Fruit fly (Drosophila melanogaster): ENCODE data around the gene CG14535.

DNA sequence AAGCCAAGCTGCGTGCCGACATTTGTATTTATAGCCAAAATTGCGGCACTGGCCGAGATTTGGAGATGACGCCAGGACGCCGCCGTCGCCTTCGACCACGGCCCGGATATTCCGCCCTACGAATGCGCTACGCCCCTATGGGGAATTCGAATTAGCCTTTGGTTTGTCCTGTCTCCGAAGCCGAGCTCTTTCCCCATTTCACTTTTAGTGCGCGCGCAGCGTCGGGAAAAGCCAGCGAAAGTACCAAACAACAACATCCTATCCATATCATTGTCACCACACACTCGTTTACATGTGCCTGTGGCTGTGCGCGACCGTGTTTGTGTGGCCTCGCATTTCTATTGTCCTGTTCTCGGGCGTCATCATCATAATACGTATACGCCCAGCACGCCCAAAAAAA lies 16.1 kb upstream of the CG14535 start, which contains the start of gene Proc:
- TF ChIP-seq insv (optimal IDR thresholded peaks at IDR 0.05) (no peak), psq (optimal IDR thresholded peaks at IDR 0.05) (no peak), h (optimal IDR thresholded peaks at IDR 0.05) (no peak), Myc (optimal IDR thresholded peaks at IDR 0.05) (no peak), Sin3A (optimal IDR thresholded peaks at IDR 0.05) (no peak), ttk (optimal IDR thresholded peaks at IDR 0.05) (no peak)

All from Kc167 (cell line).